Fruit fly (Drosophila melanogaster) whole organism, wandering third instar larva: ENCODE data around the gene PolA1.

Experiments
- CG32264 ChIP-seq: fragments of 200-800 bp; sonication (Bioruptor generic); optimal IDR thresholded peaks from 2 replicates; lab custom pipeline; 2016; ENCODE audit warnings: missing biosample characterization, missing genetic modification characterization
- Dfd ChIP-seq: fragments of >200 bp; optimal IDR thresholded peaks from 2 replicates; lab custom pipeline; 2017; ENCODE audit warnings: missing biosample characterization, missing genetic modification characterization
- Hnf4 ChIP-seq: fragments of 200-800 bp; sonication (Bioruptor generic); optimal IDR thresholded peaks from 2 replicates; lab custom pipeline; 2016; ENCODE audit warnings: missing biosample characterization, mild to moderate bottlenecking, missing genetic modification characterization
- Mio ChIP-seq: sonication (Bioruptor generic); optimal IDR thresholded peaks from 2 replicates; lab custom pipeline; 2016; ENCODE audit warnings: missing biosample characterization, missing genetic modification characterization
- Sp1 ChIP-seq: fragments of 200-800 bp; sonication (Bioruptor generic); optimal IDR thresholded peaks from 3 replicates; lab custom pipeline; 2019; ENCODE audit warnings: missing biosample characterization, mild to moderate bottlenecking, missing genetic modification characterization, moderate library complexity
- dl ChIP-seq, 2 experiments: fragments of 175-275, 200-275 bp in 1 of 2; fragments of 200-275 bp in 1 of 2; sonication (Bioruptor generic); optimal IDR thresholded peaks; lab custom pipeline; 2018; ENCODE audit warnings: mild to moderate bottlenecking in 2 of 2, missing biosample characterization in 2 of 2, missing genetic modification characterization in 2 of 2, moderate library complexity in 2 of 2; ENCODE audit not compliant: partially characterized antibody in 2 of 2, insufficient read depth in 1 of 2
- dsf ChIP-seq: sonication (Bioruptor generic); optimal IDR thresholded peaks from 2 replicates; lab custom pipeline; 2016; ENCODE audit warnings: missing biosample characterization, missing genetic modification characterization, borderline replicate concordance
- h ChIP-seq: fragments of 200-800 bp; sonication (Bioruptor generic); optimal IDR thresholded peaks from 3 replicates; lab custom pipeline; 2016; ENCODE audit warnings: missing biosample characterization, mild to moderate bottlenecking, missing genetic modification characterization
- jim ChIP-seq: fragments of 175-275, 200-325 bp; sonication (Bioruptor generic); optimal IDR thresholded peaks from 2 replicates; lab custom pipeline; 2016; ENCODE audit warnings: missing biosample characterization, mild to moderate bottlenecking, missing genetic modification characterization
- psq ChIP-seq: fragments of 200-800 bp; sonication (Bioruptor generic); optimal IDR thresholded peaks from 3 replicates; lab custom pipeline; 2017; ENCODE audit warnings: missing biosample characterization, mild to moderate bottlenecking, missing genetic modification characterization, moderate library complexity
- sage ChIP-seq: fragments of 200-800 bp; sonication (Bioruptor generic); optimal IDR thresholded peaks from 2 replicates; lab custom pipeline; 2016; ENCODE audit warnings: missing biosample characterization, mild to moderate bottlenecking, missing genetic modification characterization
- sv ChIP-seq: fragments of 200-800 bp; sonication (Bioruptor generic); optimal IDR thresholded peaks from 3 replicates; lab custom pipeline; 2016; ENCODE audit warnings: missing biosample characterization, missing genetic modification characterization
- woc ChIP-seq: sonication (Bioruptor generic); optimal IDR thresholded peaks from 2 replicates; lab custom pipeline; 2016; ENCODE audit warnings: missing biosample characterization, mild to moderate bottlenecking, missing genetic modification characterization

DNA sequence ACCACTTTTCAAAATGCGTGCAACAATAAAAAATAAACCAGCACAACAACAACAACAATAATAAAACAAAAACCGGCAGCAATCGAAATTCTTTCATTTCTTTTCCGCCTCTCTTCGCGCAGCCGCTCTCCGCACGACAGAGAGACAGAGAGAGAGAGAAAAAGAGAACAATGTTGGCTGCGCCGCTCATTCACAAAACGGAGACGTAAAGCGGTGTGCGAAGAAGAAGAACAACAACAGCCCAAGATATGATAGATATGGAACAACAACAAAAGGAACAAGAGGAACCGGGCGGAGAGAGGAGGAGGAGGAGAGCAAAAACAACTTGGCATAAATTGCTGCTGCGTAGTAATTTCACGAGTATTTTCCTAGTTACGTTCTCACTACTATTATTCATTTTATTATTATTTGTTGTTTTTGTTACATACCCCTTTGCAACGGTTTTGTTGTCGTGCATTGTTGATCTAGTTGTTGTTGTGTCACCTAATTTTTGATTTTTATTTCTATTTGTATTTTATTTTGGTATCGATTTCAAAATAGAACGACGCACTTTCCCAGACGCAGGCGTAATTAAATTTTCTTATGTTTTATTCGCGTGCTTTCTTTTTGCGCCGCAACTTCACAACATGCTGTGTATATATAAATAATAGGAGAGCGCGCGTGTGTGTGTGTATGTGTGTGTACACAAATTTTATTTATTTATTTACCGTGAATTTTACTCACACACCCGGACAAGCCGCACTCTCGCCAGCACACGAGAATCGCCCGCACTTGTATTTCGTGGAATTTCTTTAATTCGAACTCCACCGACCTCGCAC, 53.0 kb downstream of the PolA1 start:
- no peak for TF ChIP-seq woc (GFP tag; lab: Kevin White, UChicago)
- no peak for TF ChIP-seq Mio
- TF ChIP-seq dl (GFP tag; optimal IDR thresholded peaks at IDR 0.05; lab: Kevin White, UChicago; ENCODE audit: insufficient read depth in 1 of 2, partially characterized antibody in 2 of 2) = peak; percentile 85 to 91
- TF ChIP-seq sage = peak; percentile 7
- no peak for TF ChIP-seq dsf (GFP tag; lab: Kevin White, UChicago)
- no peak for TF ChIP-seq sv (GFP tag; lab: Kevin White, UChicago)
- TF ChIP-seq Sp1 (GFP tag; lab: Kevin White, UChicago) = peak; percentile 29
- TF ChIP-seq Hnf4 (GFP tag; lab: Kevin White, UChicago) = peak; percentile 3
- TF ChIP-seq h (GFP tag; lab: Kevin White, UChicago) = peak; percentile 10
- no peak for TF ChIP-seq CG32264
- TF ChIP-seq Dfd (GFP tag; lab: Kevin White, UChicago) = no peak
- peak; percentile 93 for TF ChIP-seq psq (GFP tag; lab: Kevin White, UChicago)
- TF ChIP-seq jim = no peak
